Worm (Caenorhabditis elegans) whole organism, young adult: Measurements from ENCODE around the gene arrd-6.

Experiments
- B0261.1 ChIP-seq: sonication (generic microtip); optimal IDR thresholded peaks from 2 replicates; lab custom pipeline; 2016; ENCODE audit warnings: mild to moderate bottlenecking, missing genetic modification characterization, moderate library complexity, missing compliant biosample characterization
- B0336.3 ChIP-seq: fragments of 200-800 bp; sonication (Bioruptor generic); IDR thresholded peaks from 2 replicates; pipeline ENCODE4 v1.3.6; 2022; ENCODE audit warnings: missing genetic modification characterization, missing compliant biosample characterization
- C06A6.2 ChIP-seq: fragments of 200-800 bp; sonication (Bioruptor generic); conservative IDR thresholded peaks from 2 replicates; pipeline ENCODE4 v1.3.6; 2022; ENCODE audit warnings: missing genetic modification characterization, missing compliant biosample characterization
- F23B12.7 ChIP-seq: sonication (generic microtip); optimal IDR thresholded peaks from 2 replicates; lab custom pipeline; 2017; ENCODE audit warnings: missing genetic modification characterization, mild to moderate bottlenecking, missing compliant biosample characterization, antibody characterized with exemption, moderate library complexity; ENCODE audit not compliant: insufficient read depth
- F33H1.4 ChIP-seq: fragments of 200-800 bp; sonication (Bioruptor generic); IDR thresholded peaks from 2 replicates; pipeline ENCODE4 v1.3.6; 2022; ENCODE audit warnings: missing genetic modification reagents, missing genetic modification characterization, missing compliant biosample characterization
- F37B4.10 ChIP-seq: fragments of 200-800 bp; sonication (Bioruptor generic); IDR thresholded peaks from 2 replicates; pipeline ENCODE4 v1.3.6; 2022; ENCODE audit warnings: missing genetic modification characterization, missing compliant biosample characterization
- F39B2.1 ChIP-seq: fragments of 200-800 bp; sonication (Bioruptor generic); IDR thresholded peaks from 2 replicates; pipeline ENCODE4 v1.3.6; 2022; ENCODE audit warnings: missing genetic modification reagents, missing genetic modification characterization, missing compliant biosample characterization
- F49E8.2 ChIP-seq: sonication (generic microtip); optimal IDR thresholded peaks from 3 replicates; lab custom pipeline; 2017; ENCODE audit warnings: missing genetic modification characterization, mild to moderate bottlenecking, missing compliant biosample characterization, antibody characterized with exemption, moderate library complexity; ENCODE audit not compliant: insufficient read depth
- F57A8.1 ChIP-seq: fragments of 200-800 bp; sonication (Bioruptor generic); optimal IDR thresholded peaks from 2 replicates; lab custom pipeline; 2018; ENCODE audit warnings: mild to moderate bottlenecking, missing genetic modification characterization, moderate library complexity, missing compliant biosample characterization
- K11D2.4 ChIP-seq: fragments of 200-800 bp; sonication (Bioruptor generic); IDR thresholded peaks from 2 replicates; pipeline ENCODE4 v1.3.6; 2022; ENCODE audit warnings: missing genetic modification reagents, missing genetic modification characterization, missing compliant biosample characterization
- K12H6.12 ChIP-seq: fragments of 200-800 bp; sonication (Bioruptor generic); optimal IDR thresholded peaks from 2 replicates; lab custom pipeline; 2018; ENCODE audit warnings: mild to moderate bottlenecking, missing genetic modification characterization, missing compliant biosample characterization
- T26A5.8 ChIP-seq: sonication (generic microtip); optimal IDR thresholded peaks from 2 replicates; lab custom pipeline; 2016; ENCODE audit warnings: missing genetic modification characterization, missing compliant biosample characterization
- Y53F4B.3 ChIP-seq: fragments of 200-800 bp; sonication (Bioruptor generic); IDR thresholded peaks from 2 replicates; pipeline ENCODE4 v1.3.6; 2022; ENCODE audit warnings: missing genetic modification reagents, missing genetic modification characterization, missing compliant biosample characterization
- Y53G8AR.9 ChIP-seq: fragments of 200-800 bp; sonication (Bioruptor generic); conservative IDR thresholded peaks from 2 replicates; pipeline ENCODE4 v1.3.6; 2022; ENCODE audit warnings: missing genetic modification reagents, missing genetic modification characterization, missing compliant biosample characterization
- Y67H2A.10 ChIP-seq: fragments of 200-800 bp; sonication (Bioruptor generic); conservative IDR thresholded peaks from 2 replicates; pipeline ENCODE4 v1.3.6; 2022; ENCODE audit warnings: missing genetic modification reagents, missing genetic modification characterization, missing compliant biosample characterization
- ZK185.1 ChIP-seq: sonication (generic microtip); optimal IDR thresholded peaks from 2 replicates; lab custom pipeline; 2016; ENCODE audit warnings: mild to moderate bottlenecking, missing genetic modification characterization, missing compliant biosample characterization; ENCODE audit not compliant: poor library complexity, severe bottlenecking
- ama-1 ChIP-seq, 3 experiments: fragments of 150-350 bp in 1 of 3; sonication (generic microtip) in 2 of 3; optimal IDR thresholded peaks; 2 replicates each; lab custom pipeline; 2014 to 2018; ENCODE audit warnings: missing biosample characterization in 2 of 3, missing genetic modification characterization in 2 of 3, missing genetic modification reagents in 2 of 3
- athp-1 ChIP-seq: sonication (generic microtip); optimal IDR thresholded peaks from 2 replicates; lab custom pipeline; 2017; ENCODE audit warnings: mild to moderate bottlenecking, missing genetic modification characterization, missing compliant biosample characterization
- attf-3 ChIP-seq: fragments of 200-800 bp; sonication (Bioruptor generic); conservative IDR thresholded peaks from 2 replicates; pipeline ENCODE4 v1.3.6; 2022; ENCODE audit warnings: missing genetic modification reagents, missing genetic modification characterization, missing compliant biosample characterization
- ceh-100 ChIP-seq: fragments of 200-800 bp; sonication (Bioruptor generic); IDR thresholded peaks from 2 replicates; pipeline ENCODE4 v1.3.6; 2022; ENCODE audit warnings: missing genetic modification reagents, missing genetic modification characterization, missing compliant biosample characterization
- efl-1 ChIP-seq: fragments of 150-350 bp; optimal IDR thresholded peaks from 2 replicates; lab custom pipeline; 2014; ENCODE audit warnings: missing biosample characterization, missing genetic modification reagents, missing genetic modification characterization
- ekl-4 ChIP-seq: fragments of 200-800 bp; sonication (Bioruptor generic); IDR thresholded peaks from 2 replicates; pipeline ENCODE4 v1.3.6; 2022; ENCODE audit warnings: missing genetic modification reagents, missing genetic modification characterization, missing compliant biosample characterization
- ets-4 ChIP-seq: fragments of 200-800 bp; sonication (Bioruptor generic); optimal IDR thresholded peaks from 2 replicates; lab custom pipeline; 2018; ENCODE audit warnings: mild to moderate bottlenecking, missing genetic modification characterization, missing compliant biosample characterization
- him-1 ChIP-seq: sonication (generic microtip); optimal IDR thresholded peaks from 2 replicates; lab custom pipeline; 2016; ENCODE audit warnings: missing genotype, missing genetic modification reagents, missing genetic modification characterization, missing compliant biosample characterization
- let-607 ChIP-seq, 2 experiments: fragments of 200-800 bp in 1 of 2; sonication (Bioruptor generic) in 1 of 2; sonication (generic microtip) in 1 of 2; optimal IDR thresholded peaks; 2 replicates each; lab custom pipeline; 2016 to 2018; ENCODE audit warnings: mild to moderate bottlenecking in 2 of 2, missing compliant biosample characterization in 2 of 2, missing genetic modification characterization in 2 of 2, moderate library complexity in 2 of 2, missing genotype in 1 of 2
- lin-35 ChIP-seq, 3 experiments: fragments of 150-350 bp in 2 of 3; sonication (generic microtip) in 1 of 3; optimal IDR thresholded peaks; 2 replicates each; lab custom pipeline; 2014 to 2018; ENCODE audit warnings: missing biosample characterization in 3 of 3, missing genetic modification characterization in 3 of 3, missing genetic modification reagents in 3 of 3
- lin-40 ChIP-seq: sonication (generic microtip); optimal IDR thresholded peaks from 2 replicates; lab custom pipeline; 2016; ENCODE audit warnings: missing genetic modification characterization, mild to moderate bottlenecking, missing compliant biosample characterization, missing genotype, missing genetic modification reagents
- lin-54 ChIP-seq: fragments of 200-800 bp; sonication (Bioruptor generic); optimal IDR thresholded peaks from 2 replicates; lab custom pipeline; 2018; ENCODE audit warnings: mild to moderate bottlenecking, missing genetic modification characterization, missing compliant biosample characterization
- lir-1 ChIP-seq: fragments of 200-800 bp; sonication (Bioruptor generic); conservative IDR thresholded peaks from 2 replicates; pipeline ENCODE4 v1.3.6; 2022; ENCODE audit warnings: missing genetic modification reagents, missing genetic modification characterization, missing compliant biosample characterization
- lsl-1 ChIP-seq: fragments of 200-800 bp; sonication (Bioruptor generic); optimal IDR thresholded peaks from 2 replicates; lab custom pipeline; 2018; ENCODE audit warnings: mild to moderate bottlenecking, missing genetic modification characterization, moderate library complexity, missing compliant biosample characterization
- madf-10 ChIP-seq: sonication (generic microtip); optimal IDR thresholded peaks from 2 replicates; lab custom pipeline; 2016; ENCODE audit warnings: mild to moderate bottlenecking, missing genetic modification characterization, missing compliant biosample characterization
- madf-6 ChIP-seq: fragments of 200-800 bp; sonication (Bioruptor generic); IDR thresholded peaks from 2 replicates; pipeline ENCODE4 v1.3.6; 2022; ENCODE audit warnings: missing genetic modification reagents, missing genetic modification characterization, missing compliant biosample characterization
- mcd-1 ChIP-seq: fragments of 200-800 bp; sonication (Bioruptor generic); IDR thresholded peaks from 2 replicates; pipeline ENCODE4 v1.3.6; 2022; ENCODE audit warnings: missing genetic modification reagents, missing genetic modification characterization, missing compliant biosample characterization
- mxl-1 ChIP-seq: sonication (generic microtip); optimal IDR thresholded peaks from 2 replicates; lab custom pipeline; 2016; ENCODE audit warnings: missing genetic modification characterization, missing compliant biosample characterization
- nfya-2 ChIP-seq: fragments of 200-800 bp; sonication (Bioruptor generic); IDR thresholded peaks from 2 replicates; pipeline ENCODE4 v1.3.6; 2022; ENCODE audit warnings: missing genetic modification reagents, missing genetic modification characterization, missing compliant biosample characterization
- sdz-38 ChIP-seq: sonication (generic microtip); optimal IDR thresholded peaks from 2 replicates; lab custom pipeline; 2016; ENCODE audit warnings: missing genotype, missing genetic modification characterization, missing compliant biosample characterization
- sea-2 ChIP-seq: fragments of 200-800 bp; sonication (Bioruptor generic); IDR thresholded peaks from 2 replicates; pipeline ENCODE4 v1.3.6; 2022; ENCODE audit warnings: missing genetic modification characterization, missing compliant biosample characterization
- snpc-1.1 ChIP-seq: sonication (generic microtip); optimal IDR thresholded peaks from 2 replicates; lab custom pipeline; 2017; ENCODE audit warnings: missing genetic modification characterization, mild to moderate bottlenecking, missing compliant biosample characterization, antibody characterized with exemption, moderate library complexity, missing genotype, missing genetic modification reagents; ENCODE audit not compliant: insufficient read depth
- snpc-3.4 ChIP-seq: sonication (generic microtip); optimal IDR thresholded peaks from 2 replicates; lab custom pipeline; 2017; ENCODE audit warnings: missing genetic modification characterization, mild to moderate bottlenecking, missing compliant biosample characterization, antibody characterized with exemption, moderate library complexity, missing genotype, missing genetic modification reagents
- snpc-4 ChIP-seq, 5 experiments: fragments of 150-350 bp in 1 of 5; sonication (generic microtip) in 4 of 5; optimal IDR thresholded peaks; 2 replicates each; lab custom pipeline; 2014 to 2018; ENCODE audit warnings: missing genetic modification characterization in 5 of 5, missing biosample characterization in 3 of 5, antibody characterized with exemption in 2 of 5, mild to moderate bottlenecking in 2 of 5, missing compliant biosample characterization in 2 of 5, missing genotype in 2 of 5, moderate library complexity in 2 of 5, missing genetic modification reagents in 1 of 5
- somi-1 ChIP-seq: fragments of 200-800 bp; sonication (Bioruptor generic); optimal IDR thresholded peaks from 2 replicates; lab custom pipeline; 2018; ENCODE audit warnings: mild to moderate bottlenecking, missing genetic modification characterization, missing compliant biosample characterization
- tbp1 ChIP-seq: fragments of 200-800 bp; sonication (Bioruptor generic); optimal IDR thresholded peaks from 2 replicates; lab custom pipeline; 2018; ENCODE audit warnings: mild to moderate bottlenecking, missing genetic modification characterization, missing compliant biosample characterization
- unc-62 ChIP-seq: fragments of 150-350 bp; optimal IDR thresholded peaks from 2 replicates; lab custom pipeline; 2014; ENCODE audit warnings: missing biosample characterization, missing genetic modification reagents, missing genetic modification characterization
- xnd-1 ChIP-seq: sonication (generic microtip); optimal IDR thresholded peaks from 2 replicates; lab custom pipeline; 2016; ENCODE audit warnings: missing genotype, missing genetic modification reagents, missing genetic modification characterization, missing compliant biosample characterization
- ztf-22 ChIP-seq: fragments of 200-800 bp; sonication (Bioruptor generic); optimal IDR thresholded peaks from 2 replicates; lab custom pipeline; 2018; ENCODE audit warnings: mild to moderate bottlenecking, missing genetic modification characterization, moderate library complexity, missing compliant biosample characterization
- ztf-26 ChIP-seq: sonication (generic microtip); optimal IDR thresholded peaks from 2 replicates; lab custom pipeline; 2017; ENCODE audit warnings: missing genetic modification characterization, missing compliant biosample characterization

arrd-6 gene

ce11 chrII:11167039-11167438 is 24.5 kb downstream of the arrd-6 start (continued):
- TF ChIP-seq F37B4.10, result no peak
- peak; percentile 28; the same call in 1 of the 2 replicates for TF ChIP-seq C06A6.2
- peak; percentile 4 for TF ChIP-seq ets-4 (GFP tag; lab: Kevin White, UChicago)
- TF ChIP-seq F57A8.1 (GFP tag; lab: Kevin White, UChicago), result no peak
- TF ChIP-seq somi-1 (GFP tag; lab: Kevin White, UChicago), result peak; percentile 48
- TF ChIP-seq ama-1 (optimal IDR thresholded peaks at IDR 0.05; lab: Kevin White, UChicago), result peak; percentile 82
- TF ChIP-seq ama-1 (GFP tag; optimal IDR thresholded peaks at IDR 0.05; lab: Kevin White, UChicago), result peak in 1 of 2 experiments; percentile 38
- peak; percentile 90 for TF ChIP-seq B0336.3 (GFP tag; lab: Robert Waterston, UW)
- no peak for TF ChIP-seq Y53F4B.3 (GFP tag; lab: Robert Waterston, UW)
- TF ChIP-seq K11D2.4 (GFP tag; lab: Robert Waterston, UW), result 0 out of 2 replicates have a peak, but pooled peaks have one; percentile 26
- peak; percentile 82 for TF ChIP-seq ceh-100 (GFP tag; lab: Robert Waterston, UW)
- peak; percentile 89 for TF ChIP-seq F49E8.2
- peak; percentile 98 for TF ChIP-seq snpc-3.4
- TF ChIP-seq F39B2.1, result no peak
- peak; percentile 82 for TF ChIP-seq F23B12.7 (tag; lab: Kevin White, UChicago)
- no peak for TF ChIP-seq ztf-22 (GFP tag; lab: Kevin White, UChicago)
- peak; percentile 82 for TF ChIP-seq tbp1 (GFP tag; lab: Kevin White, UChicago)
- peak; percentile 32 for TF ChIP-seq madf-10
- TF ChIP-seq unc-62, result no peak
- TF ChIP-seq lir-1 (GFP tag; lab: Robert Waterston, UW), result 0 out of 2 replicates have a peak, but pooled peaks have one; percentile 25
- TF ChIP-seq mcd-1 (GFP tag; lab: Robert Waterston, UW), result peak; percentile 90
- TF ChIP-seq him-1, result peak; percentile 96
- TF ChIP-seq sdz-38, result no peak
- no peak for TF ChIP-seq let-607 (tag; optimal IDR thresholded peaks at IDR 0.05; lab: Kevin White, UChicago)
- TF ChIP-seq sea-2 (GFP tag; lab: Robert Waterston, UW), result no peak
- TF ChIP-seq Y67H2A.10 (GFP tag; lab: Robert Waterston, UW), result no peak
- peak; percentile 90 for TF ChIP-seq ekl-4 (GFP tag; lab: Robert Waterston, UW)
- TF ChIP-seq athp-1, result peak; percentile 78
- TF ChIP-seq mxl-1, result no peak
- TF ChIP-seq ztf-26, result no peak
- TF ChIP-seq attf-3 (GFP tag; lab: Robert Waterston, UW), result peak; percentile 39; the same call in 1 of the 2 replicates
- peak; percentile 72 for TF ChIP-seq lin-54 (GFP tag; lab: Kevin White, UChicago)
- peak; percentile 99 for TF ChIP-seq snpc-4 (GFP tag; optimal IDR thresholded peaks at IDR 0.05; lab: Kevin White, UChicago)
- peak; percentile 98 to 99 (median 99) for TF ChIP-seq snpc-4 (tag; optimal IDR thresholded peaks at IDR 0.05; lab: Kevin White, UChicago)
- TF ChIP-seq T26A5.8 (tag; lab: Kevin White, UChicago), result peak; percentile 58
- TF ChIP-seq madf-6 (GFP tag; lab: Robert Waterston, UW), result peak; percentile 92
- TF ChIP-seq Y53G8AR.9, result peak; percentile 84; the same call in 1 of the 2 replicates
- TF ChIP-seq B0261.1 (tag; lab: Kevin White, UChicago), result peak; percentile 40
- peak in 1 of 3 experiments; percentile 32 for TF ChIP-seq lin-35 (GFP tag; optimal IDR thresholded peaks at IDR 0.05; lab: Kevin White, UChicago)
- TF ChIP-seq F33H1.4, result peak; percentile 72
- TF ChIP-seq lsl-1 (GFP tag; lab: Kevin White, UChicago), result peak; percentile 80
- TF ChIP-seq efl-1, result peak; percentile 49
- TF ChIP-seq K12H6.12 (tag; lab: Kevin White, UChicago), result peak; percentile 21
- TF ChIP-seq xnd-1 (tag; lab: Kevin White, UChicago), result peak; percentile 72
- TF ChIP-seq nfya-2 (GFP tag; lab: Robert Waterston, UW), result no peak
- peak; percentile 40 for TF ChIP-seq lin-40 (tag; lab: Kevin White, UChicago)
- peak; percentile 99 for TF ChIP-seq snpc-1.1 (tag; lab: Kevin White, UChicago)
- peak; percentile 70 for TF ChIP-seq ZK185.1 (tag; lab: Kevin White, UChicago)
